Worm (Caenorhabditis elegans) whole organism, mixed stage, embryonic: ENCODE results near the gene lin-5.
A peak's percentile ranks its signal among the peaks of the same experiment; 100 is the strongest.

ENCODE experiments used
- M03D4.4 ChIP-seq: sonication (generic microtip); optimal IDR thresholded peaks from 2 replicates; lab custom pipeline; 2017; ENCODE audit warnings: mild to moderate bottlenecking, missing genetic modification characterization, missing compliant biosample characterization
- blmp-1 ChIP-seq: fragments of 150-350 bp; optimal IDR thresholded peaks from 2 replicates; lab custom pipeline; 2014; ENCODE audit warnings: missing biosample characterization, missing genetic modification characterization
- ceh-39 ChIP-seq: fragments of 150-350 bp; optimal IDR thresholded peaks from 2 replicates; lab custom pipeline; 2014; ENCODE audit warnings: missing biosample characterization, missing genetic modification characterization
- ceh-43 ChIP-seq: fragments of 200-800 bp; sonication (Bioruptor generic); optimal IDR thresholded peaks from 2 replicates; lab custom pipeline; 2018; ENCODE audit warnings: mild to moderate bottlenecking, missing genetic modification characterization, moderate library complexity, missing compliant biosample characterization
- ceh-83 ChIP-seq: fragments of 200-800 bp; sonication (Bioruptor generic); optimal IDR thresholded peaks from 2 replicates; lab custom pipeline; 2018; ENCODE audit warnings: mild to moderate bottlenecking, missing genetic modification characterization, missing compliant biosample characterization
- ces-1 ChIP-seq: fragments of 150-350 bp; optimal IDR thresholded peaks from 2 replicates; lab custom pipeline; 2014; ENCODE audit warnings: missing biosample characterization, missing genetic modification reagents, missing genetic modification characterization
- cnd-1 ChIP-seq: fragments of 200-800 bp; sonication (Bioruptor generic); optimal IDR thresholded peaks from 2 replicates; lab custom pipeline; 2018; ENCODE audit warnings: mild to moderate bottlenecking, missing genetic modification characterization, missing compliant biosample characterization
- drap-1 ChIP-seq: fragments of 200-800 bp; sonication (Bioruptor generic); optimal IDR thresholded peaks from 3 replicates; lab custom pipeline; 2018; ENCODE audit warnings: mild to moderate bottlenecking, missing genetic modification characterization, missing compliant biosample characterization
- elt-1 ChIP-seq: sonication (generic microtip); optimal IDR thresholded peaks from 2 replicates; lab custom pipeline; 2017; ENCODE audit warnings: missing genetic modification characterization, mild to moderate bottlenecking, missing compliant biosample characterization, antibody characterized with exemption, moderate library complexity, borderline replicate concordance; ENCODE audit not compliant: insufficient read depth
- elt-3 ChIP-seq: fragments of 150-350 bp; optimal IDR thresholded peaks from 2 replicates; lab custom pipeline; 2014; ENCODE audit warnings: missing biosample characterization, missing genetic modification characterization
- flh-1 ChIP-seq: fragments of 200-800 bp; sonication (Bioruptor generic); optimal IDR thresholded peaks from 2 replicates; lab custom pipeline; 2018; ENCODE audit warnings: mild to moderate bottlenecking, missing genetic modification characterization, moderate library complexity, missing compliant biosample characterization
- ham-2 ChIP-seq: fragments of 200-800 bp; sonication (Bioruptor generic); optimal IDR thresholded peaks from 2 replicates; lab custom pipeline; 2018; ENCODE audit warnings: mild to moderate bottlenecking, missing genetic modification characterization, missing compliant biosample characterization
- lin-13 ChIP-seq: fragments of 150-350 bp; optimal IDR thresholded peaks from 2 replicates; lab custom pipeline; 2014; ENCODE audit warnings: missing biosample characterization, missing genetic modification characterization
- lin-32 ChIP-seq: fragments of 200-800 bp; sonication (Bioruptor generic); optimal IDR thresholded peaks from 2 replicates; lab custom pipeline; 2018; ENCODE audit warnings: mild to moderate bottlenecking, missing genetic modification characterization, missing compliant biosample characterization
- lsy-2 ChIP-seq: fragments of 150-350 bp; optimal IDR thresholded peaks from 2 replicates; lab custom pipeline; 2014; ENCODE audit warnings: missing biosample characterization, missing genetic modification characterization
- mab-5 ChIP-seq: fragments of 150-350 bp; optimal IDR thresholded peaks from 2 replicates; lab custom pipeline; 2014; ENCODE audit warnings: missing biosample characterization, missing genetic modification characterization
- mep-1 ChIP-seq: fragments of 150-350 bp; optimal IDR thresholded peaks from 2 replicates; lab custom pipeline; 2017; ENCODE audit warnings: missing biosample characterization, missing genetic modification reagents, missing genetic modification characterization, inconsistent platforms
- mls-2 ChIP-seq: sonication (generic microtip); optimal IDR thresholded peaks from 2 replicates; lab custom pipeline; 2016; ENCODE audit warnings: mild to moderate bottlenecking, missing genetic modification characterization, moderate library complexity, missing compliant biosample characterization
- nhr-12 ChIP-seq: fragments of 150-350 bp; optimal IDR thresholded peaks from 2 replicates; lab custom pipeline; 2014; ENCODE audit warnings: missing biosample characterization, missing genetic modification characterization
- nhr-2 ChIP-seq: fragments of 150-350 bp; optimal IDR thresholded peaks from 2 replicates; lab custom pipeline; 2014; ENCODE audit warnings: missing biosample characterization, missing genetic modification characterization
- nhr-237 ChIP-seq: fragments of 150-350 bp; optimal IDR thresholded peaks from 2 replicates; lab custom pipeline; 2014; ENCODE audit warnings: missing biosample characterization, missing genetic modification characterization
- nhr-28 ChIP-seq: fragments of 150-350 bp; optimal IDR thresholded peaks from 2 replicates; lab custom pipeline; 2014; ENCODE audit warnings: missing biosample characterization, missing genetic modification characterization
- nhr-76 ChIP-seq: sonication (generic microtip); optimal IDR thresholded peaks from 2 replicates; lab custom pipeline; 2017; ENCODE audit warnings: missing biosample characterization, missing genetic modification characterization
- pha-4 ChIP-seq: fragments of 150-350 bp; optimal IDR thresholded peaks from 2 replicates; lab custom pipeline; 2018; ENCODE audit warnings: missing biosample characterization, missing genetic modification reagents, missing genetic modification characterization
- sem-2 ChIP-seq: fragments of 200-800 bp; sonication (Bioruptor generic); optimal IDR thresholded peaks from 2 replicates; lab custom pipeline; 2018; ENCODE audit warnings: mild to moderate bottlenecking, missing genetic modification characterization, missing compliant biosample characterization
- snpc-4 ChIP-seq: fragments of 150-350 bp; optimal IDR thresholded peaks from 2 replicates; lab custom pipeline; 2014; ENCODE audit warnings: missing biosample characterization, missing genetic modification characterization
- sptf-1 ChIP-seq: sonication (generic microtip); optimal IDR thresholded peaks from 2 replicates; lab custom pipeline; 2017; ENCODE audit warnings: mild to moderate bottlenecking, missing genetic modification characterization, moderate library complexity, missing compliant biosample characterization
- tbx-8 ChIP-seq: fragments of 200-800 bp; sonication (Bioruptor generic); optimal IDR thresholded peaks from 2 replicates; lab custom pipeline; 2018; ENCODE audit warnings: mild to moderate bottlenecking, missing genetic modification characterization, moderate library complexity, missing compliant biosample characterization
- unc-120 ChIP-seq: sonication (generic microtip); optimal IDR thresholded peaks from 2 replicates; lab custom pipeline; 2017; ENCODE audit warnings: missing genetic modification characterization, missing compliant biosample characterization; ENCODE audit not compliant: poor library complexity, severe bottlenecking
- unc-39 ChIP-seq: fragments of 150-350 bp; optimal IDR thresholded peaks from 2 replicates; lab custom pipeline; 2014; ENCODE audit warnings: missing biosample characterization, missing genetic modification characterization
- unc-62 ChIP-seq: fragments of 150-350 bp; optimal IDR thresholded peaks from 2 replicates; lab custom pipeline; 2014; ENCODE audit warnings: missing biosample characterization, missing genetic modification reagents, missing genetic modification characterization
- zip-8 ChIP-seq: fragments of 150-350 bp; optimal IDR thresholded peaks from 2 replicates; lab custom pipeline; 2014; ENCODE audit warnings: missing biosample characterization, missing genetic modification characterization
- ztf-11 ChIP-seq: fragments of 150-350 bp; optimal IDR thresholded peaks from 2 replicates; lab custom pipeline; 2014; ENCODE audit warnings: missing biosample characterization, missing genetic modification characterization

lin-5 gene

ce11 chrII:7813237-7813636 lies 47.1 kb upstream of the lin-5 start:
- no peak for TF ChIP-seq pha-4
- TF ChIP-seq cnd-1: peak; percentile 79
- TF ChIP-seq blmp-1 (tag; lab: Kevin White, UChicago): no peak
- TF ChIP-seq sem-2: no peak
- TF ChIP-seq ceh-83 (GFP tag; lab: Kevin White, UChicago): no peak
- TF ChIP-seq ceh-39 (tag; lab: Kevin White, UChicago): no peak
- no peak for TF ChIP-seq nhr-237 (tag; lab: Kevin White, UChicago)
- TF ChIP-seq ztf-11 (tag; lab: Kevin White, UChicago): no peak
- no peak for TF ChIP-seq unc-120
- TF ChIP-seq nhr-28: no peak
- no peak for TF ChIP-seq zip-8 (tag; lab: Kevin White, UChicago)
- peak; percentile 14 for TF ChIP-seq mep-1 (tag; lab: Kevin White, UChicago)
- peak; percentile 48 for TF ChIP-seq lin-32
- TF ChIP-seq snpc-4 (tag; lab: Kevin White, UChicago): no peak
- no peak for TF ChIP-seq ceh-43 (GFP tag; lab: Kevin White, UChicago)
- TF ChIP-seq nhr-2 (tag; lab: Kevin White, UChicago): peak; percentile 99
- TF ChIP-seq elt-3 (tag; lab: Kevin White, UChicago): no peak
- TF ChIP-seq elt-1 (tag; lab: Kevin White, UChicago): no peak
- peak; percentile 11 for TF ChIP-seq unc-62 (GFP tag; lab: Kevin White, UChicago)
- TF ChIP-seq lin-13 (tag; lab: Kevin White, UChicago): no peak
- no peak for TF ChIP-seq unc-39 (tag; lab: Kevin White, UChicago)
- no peak for TF ChIP-seq M03D4.4 (tag; lab: Kevin White, UChicago)

- TF ChIP-seq tbx-8 (GFP tag; lab: Kevin White, UChicago): no peak
- TF ChIP-seq mab-5 (tag; lab: Kevin White, UChicago): no peak
- no peak for TF ChIP-seq sem-2
- TF ChIP-seq M03D4.4 (tag; lab: Kevin White, UChicago): no peak
- no peak for TF ChIP-seq drap-1 (GFP tag; lab: Kevin White, UChicago)
- TF ChIP-seq unc-62 (GFP tag; lab: Kevin White, UChicago): no peak
- no peak for TF ChIP-seq ztf-11 (tag; lab: Kevin White, UChicago)
- no peak for TF ChIP-seq mls-2 (tag; lab: Kevin White, UChicago)
- TF ChIP-seq lin-13 (tag; lab: Kevin White, UChicago): no peak
- TF ChIP-seq lsy-2 (tag; lab: Kevin White, UChicago): no peak
- TF ChIP-seq, all 35 proteins: peak for 0
Observed at ce11 chrII:7813645-7814044, 46.7 kb upstream of the lin-5 start.

- TF ChIP-seq ham-2 (GFP tag; lab: Kevin White, UChicago): peak; percentile 38
- peak; percentile 57 for TF ChIP-seq ceh-43 (GFP tag; lab: Kevin White, UChicago)
- peak; percentile 45 for TF ChIP-seq ztf-11 (tag; lab: Kevin White, UChicago)
- TF ChIP-seq drap-1 (GFP tag; lab: Kevin White, UChicago): no peak
- peak; percentile 98 for TF ChIP-seq nhr-2 (tag; lab: Kevin White, UChicago)
- TF ChIP-seq sptf-1: peak; percentile 55
- peak; percentile 87 for TF ChIP-seq mls-2 (tag; lab: Kevin White, UChicago)
- TF ChIP-seq pha-4: peak; percentile 43
- TF ChIP-seq elt-1 (tag; lab: Kevin White, UChicago): peak; percentile 28
- peak; percentile 67 for TF ChIP-seq ces-1 (GFP tag; lab: Kevin White, UChicago)
- TF ChIP-seq tbx-8 (GFP tag; lab: Kevin White, UChicago): no peak
- no peak for TF ChIP-seq lsy-2 (tag; lab: Kevin White, UChicago)
- peak; percentile 93 for TF ChIP-seq unc-62 (GFP tag; lab: Kevin White, UChicago)
- peak; percentile 13 for TF ChIP-seq mab-5 (tag; lab: Kevin White, UChicago)
- no peak for TF ChIP-seq nhr-28
Observed at ce11 chrII:7814215-7814614, 46.2 kb upstream of the lin-5 start.

- TF ChIP-seq lin-32 (no peak), snpc-4 (tag; lab: Kevin White, UChicago) (no peak), ceh-83 (GFP tag; lab: Kevin White, UChicago) (no peak), lsy-2 (tag; lab: Kevin White, UChicago) (no peak), nhr-76 (tag; lab: Kevin White, UChicago) (no peak), nhr-12 (tag; lab: Kevin White, UChicago) (no peak), tbx-8 (GFP tag; lab: Kevin White, UChicago) (no peak), flh-1 (GFP tag; lab: Kevin White, UChicago) (no peak), sem-2 (no peak), mep-1 (tag; lab: Kevin White, UChicago) (no peak), M03D4.4 (tag; lab: Kevin White, UChicago) (no peak), nhr-237 (tag; lab: Kevin White, UChicago) (no peak)
- TF ChIP-seq, all 35 proteins: peak for 0
Observed at ce11 chrII:7814915-7815314, 45.5 kb upstream of the lin-5 start.
